Fruit fly (Drosophila melanogaster) whole organism, embryonic: ENCODE results near the gene CG11309.

Experiments
- CG5953 ChIP-seq: fragments of 200-800 bp; sonication (Bioruptor generic); IDR thresholded peaks from 2 replicates; pipeline ENCODE4 v1.3.6; 2022; ENCODE audit warnings: missing biosample characterization, missing genetic modification characterization
- TFAM ChIP-seq: fragments of 200-800 bp; sonication (Bioruptor generic); optimal IDR thresholded peaks from 2 replicates; lab custom pipeline; 2017; ENCODE audit warnings: missing biosample characterization, missing genetic modification characterization, inconsistent platforms
- hb ChIP-seq: fragments of 200-800 bp; sonication (Bioruptor generic); IDR thresholded peaks from 3 replicates; pipeline ENCODE4 v1.3.6; 2022; ENCODE audit warnings: missing biosample characterization, missing genetic modification characterization; ENCODE audit not compliant: partially characterized antibody

- TF ChIP-seq TFAM (GFP tag; lab: Kevin White, UChicago) = no peak
- no peak for TF ChIP-seq CG5953
- no peak for TF ChIP-seq hb
Observed at dm6 chr3L:21275921-21276295, 28.6 kb downstream of the CG11309 start.
